Worm (Caenorhabditis elegans): Measurements from ENCODE around the gene ZK721.3.

Gene ZK721.3

ce11 chrX:8819815-8820415, 35.6 kb downstream of the ZK721.3 start (continued):
- no peak for TF ChIP-seq ztf-11 (tag; optimal IDR thresholded peaks at IDR 0.05)
- TF ChIP-seq dmd-8 (GFP tag; IDR thresholded peaks at IDR 0.05): no peak
- TF ChIP-seq mxl-3 (GFP tag; optimal IDR thresholded peaks at IDR 0.05): peak; percentile 7
- TF ChIP-seq aha-1 (tag): peak; percentile 89
- 0 out of 4 replicates have a peak, but pooled peaks of 1 of the 2 experiments have one; percentile 12 for TF ChIP-seq madf-5 (GFP tag; IDR thresholded peaks at IDR 0.05)
- peak in 1 of 2 experiments; percentile 19 for TF ChIP-seq mdl-1 (tag; optimal IDR thresholded peaks at IDR 0.05)
- TF ChIP-seq dve-1 (tag; optimal IDR thresholded peaks at IDR 0.05; ENCODE audit: insufficient read depth): no peak
- no peak for TF ChIP-seq ama-1 (optimal IDR thresholded peaks at IDR 0.05)
- TF ChIP-seq unc-39 (tag; optimal IDR thresholded peaks at IDR 0.05): no peak
- peak; percentile 64; the same call in 1 of the 2 replicates for TF ChIP-seq D1046.2 (GFP tag; IDR thresholded peaks at IDR 0.05)
- no peak for TF ChIP-seq F49E8.2 (tag; optimal IDR thresholded peaks at IDR 0.05; ENCODE audit: borderline replicate concordance)
- no peak for TF ChIP-seq ceh-32 (tag; optimal IDR thresholded peaks at IDR 0.05; ENCODE audit: poor library complexity)
- TF ChIP-seq zfp-3 (GFP tag; conservative IDR thresholded peaks at IDR 0.05): no peak
- no peak for TF ChIP-seq ceh-62 (tag; optimal IDR thresholded peaks at IDR 0.05)
- no peak for TF ChIP-seq F10B5.3 (tag; optimal IDR thresholded peaks at IDR 0.05)
- no peak for TF ChIP-seq nhr-77 (tag; optimal IDR thresholded peaks at IDR 0.05)
- no peak for TF ChIP-seq tag-97 (GFP tag; IDR thresholded peaks at IDR 0.05)
- TF ChIP-seq fos-1 (tag; optimal IDR thresholded peaks at IDR 0.05): no peak
- no peak for TF ChIP-seq sdz-12 (GFP tag; optimal IDR thresholded peaks at IDR 0.05)
- no peak for TF ChIP-seq ceh-28 (tag; optimal IDR thresholded peaks at IDR 0.05)
- TF ChIP-seq lsy-2 (tag; optimal IDR thresholded peaks at IDR 0.05): no peak
- no peak for TF ChIP-seq mdt-29 (GFP tag; IDR thresholded peaks at IDR 0.05)
- no peak for TF ChIP-seq Y48G9A.11 (GFP tag; IDR thresholded peaks at IDR 0.05)
- peak; percentile 40; the same call in 1 of the 2 replicates for TF ChIP-seq dmd-6 (GFP tag; IDR thresholded peaks at IDR 0.05)
- TF ChIP-seq egl-27 (tag; optimal IDR thresholded peaks at IDR 0.05): no peak
- peak; percentile 72 for TF ChIP-seq egl-43 (GFP tag; IDR thresholded peaks at IDR 0.05)
- TF ChIP-seq vab-7 (GFP tag; IDR thresholded peaks at IDR 0.05): peak; percentile 25; the same call in 1 of the 2 replicates
- peak; percentile 71 for TF ChIP-seq lin-38 (GFP tag; IDR thresholded peaks at IDR 0.05)
- TF ChIP-seq skn-1 (tag; optimal IDR thresholded peaks at IDR 0.05): no peak
- TF ChIP-seq F44E2.7 (GFP tag; IDR thresholded peaks at IDR 0.05): no peak
- no peak for TF ChIP-seq R02D3.7 (tag; optimal IDR thresholded peaks at IDR 0.05)
- no peak for TF ChIP-seq nhr-42 (GFP tag; IDR thresholded peaks at IDR 0.05)
- TF ChIP-seq nhr-76 (tag; optimal IDR thresholded peaks at IDR 0.05): no peak
- TF ChIP-seq snpc-4 (tag; optimal IDR thresholded peaks at IDR 0.05): no peak
- TF ChIP-seq Y75B8A.6 (GFP tag; IDR thresholded peaks at IDR 0.05): no peak
- TF ChIP-seq attf-4 (tag; optimal IDR thresholded peaks at IDR 0.05): no peak
- no peak for TF ChIP-seq dpl-1 (GFP tag; optimal IDR thresholded peaks at IDR 0.05)
- TF ChIP-seq nhr-237 (tag; optimal IDR thresholded peaks at IDR 0.05): no peak
- TF ChIP-seq ceh-44 (GFP tag; IDR thresholded peaks at IDR 0.05): no peak
- TF ChIP-seq hlh-30 (tag; optimal IDR thresholded peaks at IDR 0.05; ENCODE audit: insufficient read depth): peak; percentile 24
- no peak for TF ChIP-seq hmg-1.1 (GFP tag; IDR thresholded peaks at IDR 0.05)
- TF ChIP-seq aly-2 (tag; optimal IDR thresholded peaks at IDR 0.05): no peak
- TF ChIP-seq duxl-1 (tag; optimal IDR thresholded peaks at IDR 0.05; ENCODE audit: poor library complexity): peak; percentile 50
- TF ChIP-seq pqm-1 (tag; optimal IDR thresholded peaks at IDR 0.05): no peak
- TF ChIP-seq nhr-6 (tag; optimal IDR thresholded peaks at IDR 0.05): no peak
- 0 out of 2 replicates have a peak, but pooled peaks have one; percentile 46 for TF ChIP-seq ctbp-1 (GFP tag; IDR thresholded peaks at IDR 0.05)
- 0 out of 2 replicates have a peak, but pooled peaks have one; percentile 50 for TF ChIP-seq T26A8.4 (GFP tag; IDR thresholded peaks at IDR 0.05)
- no peak for TF ChIP-seq set-16 (GFP tag; IDR thresholded peaks at IDR 0.05)
- TF ChIP-seq lin-1 (GFP tag; IDR thresholded peaks at IDR 0.05): peak; percentile 53; the same call in 1 of the 2 replicates
- no peak for TF ChIP-seq gei-8 (GFP tag; optimal IDR thresholded peaks at IDR 0.05)
- TF ChIP-seq ceh-82 (tag; optimal IDR thresholded peaks at IDR 0.05): no peak
- TF ChIP-seq php-3 (GFP tag; IDR thresholded peaks at IDR 0.05): peak; percentile 69; the same call in 1 of the 2 replicates

All from whole organism, L4 larva.